Worm (Caenorhabditis elegans): ENCODE measurements around the gene smg-4.

DNA sequence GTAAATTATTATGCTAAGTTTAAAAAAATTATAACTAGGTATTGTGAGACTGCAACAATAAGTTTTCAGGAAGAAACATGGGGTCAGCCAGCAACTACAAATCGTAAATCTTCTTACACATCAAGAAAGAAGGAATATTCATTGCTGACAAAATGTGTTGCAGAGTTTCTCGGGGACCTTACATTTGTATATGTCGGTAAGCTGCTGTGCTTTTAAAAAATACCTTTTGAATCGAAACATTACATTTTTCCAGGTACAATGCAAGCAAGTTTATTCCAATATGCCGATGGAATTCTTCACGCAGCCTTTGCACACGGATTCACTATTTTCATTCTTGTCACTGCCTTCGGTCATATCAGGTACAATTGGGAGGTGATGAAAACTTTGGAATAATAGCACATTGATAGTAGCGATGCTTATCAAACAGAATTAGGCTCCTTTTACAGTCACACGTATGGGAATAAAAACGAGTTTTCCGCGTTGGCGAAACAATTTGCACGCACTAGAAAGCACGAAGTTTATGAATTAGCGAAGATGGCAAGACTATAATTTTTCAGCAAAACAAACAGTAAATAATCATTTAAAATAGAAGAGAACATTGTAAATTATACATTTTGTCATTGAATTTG is 39.4 kb downstream of the smg-4 start:
- TF ChIP-seq syd-9 (tag; optimal IDR thresholded peaks at IDR 0.05): no peak
- no peak for TF ChIP-seq T23F11.4 (GFP tag; optimal IDR thresholded peaks at IDR 0.05)
- TF ChIP-seq tbx-2 (tag; optimal IDR thresholded peaks at IDR 0.05): no peak
- no peak for TF ChIP-seq fkh-10 (GFP tag; optimal IDR thresholded peaks at IDR 0.05)
- TF ChIP-seq ttx-3 (tag; optimal IDR thresholded peaks at IDR 0.05): no peak
- TF ChIP-seq pqm-1 (tag; optimal IDR thresholded peaks at IDR 0.05): no peak
- TF ChIP-seq ama-1 (optimal IDR thresholded peaks at IDR 0.05): no peak
- TF ChIP-seq dve-1 (tag; optimal IDR thresholded peaks at IDR 0.05): no peak
- no peak for TF ChIP-seq C38D4.7 (GFP tag; optimal IDR thresholded peaks at IDR 0.05)
